Worm (Caenorhabditis elegans): ENCODE results near the gene F57F5.3.

F57F5.3 gene

ce11 chrV:12047735-12048134 is 41.3 kb upstream of the F57F5.3 start:
- TF ChIP-seq snpc-4 (GFP tag; optimal IDR thresholded peaks at IDR 0.05) (peak; percentile 78), snpc-4 (tag; optimal IDR thresholded peaks at IDR 0.05) (peak in 3 of 4 experiments; percentile 54 to 77 (median 69)), F57C9.4 (tag; optimal IDR thresholded peaks at IDR 0.05) (no peak), F57A8.1 (GFP tag; optimal IDR thresholded peaks at IDR 0.05) (no peak), snpc-1.1 (tag; optimal IDR thresholded peaks at IDR 0.05; ENCODE audit: insufficient read depth) (peak; percentile 88)

ce11 chrV:12045132-12045531 is 38.7 kb upstream of the F57F5.3 start, which contains the start of gene F10C2.5:
Gene F10C2.5, plus strand, starts transcription at chrV:12045432.
- TF ChIP-seq pbrm-1 (GFP tag; IDR thresholded peaks at IDR 0.05) (no peak), ztf-26 (tag; optimal IDR thresholded peaks at IDR 0.05) (no peak), F10E7.11 (tag; optimal IDR thresholded peaks at IDR 0.05) (no peak), ztf-22 (GFP tag; optimal IDR thresholded peaks at IDR 0.05) (no peak), rec-8 (tag; optimal IDR thresholded peaks at IDR 0.05) (no peak), rcor-1 (GFP tag; IDR thresholded peaks at IDR 0.05) (no peak), F23B12.7 (tag; optimal IDR thresholded peaks at IDR 0.05; ENCODE audit: insufficient read depth) (no peak), let-526 (GFP tag; IDR thresholded peaks at IDR 0.05) (no peak)

ce11 chrV:12040823-12041606 is 34.6 kb upstream of the F57F5.3 start, which contains the start of the genes kup-1 and F10C2.4:
Gene kup-1, minus strand, starts transcription at chrV:12040873.
Gene F10C2.4, plus strand, starts transcription at chrV:12041556.
- peak; percentile 44; the same call in 1 of the 2 replicates for TF ChIP-seq dox-1 (GFP tag; IDR thresholded peaks at IDR 0.05)
- TF ChIP-seq attf-5 (GFP tag; optimal IDR thresholded peaks at IDR 0.05): peak; percentile 86
- peak; percentile 88 for TF ChIP-seq lin-54 (GFP tag; optimal IDR thresholded peaks at IDR 0.05)
- peak; percentile 81 for TF ChIP-seq dpl-1 (GFP tag; optimal IDR thresholded peaks at IDR 0.05)
- peak; percentile 21 for TF ChIP-seq lsl-1 (GFP tag; optimal IDR thresholded peaks at IDR 0.05)
- no peak for TF ChIP-seq ceh-100 (GFP tag; IDR thresholded peaks at IDR 0.05)
- TF ChIP-seq snpc-4 (GFP tag; optimal IDR thresholded peaks at IDR 0.05): no peak
- TF ChIP-seq snpc-4 (tag; optimal IDR thresholded peaks at IDR 0.05): peak in 2 of 4 experiments; percentile 5 to 40
- TF ChIP-seq athp-1 (tag; optimal IDR thresholded peaks at IDR 0.05): peak; percentile 14
- no peak for TF ChIP-seq F49E8.2 (tag; optimal IDR thresholded peaks at IDR 0.05; ENCODE audit: insufficient read depth)
- no peak for TF ChIP-seq xnd-1 (tag; optimal IDR thresholded peaks at IDR 0.05)
- no peak for TF ChIP-seq ccch-3 (GFP tag; optimal IDR thresholded peaks at IDR 0.05)
- TF ChIP-seq lin-26 (GFP tag; IDR thresholded peaks at IDR 0.05): no peak
- peak in 1 of 3 experiments; percentile 55 for TF ChIP-seq lin-35 (GFP tag; optimal IDR thresholded peaks at IDR 0.05)
- TF ChIP-seq B0336.3 (GFP tag; IDR thresholded peaks at IDR 0.05): no peak
- no peak for TF ChIP-seq sdz-38 (tag; optimal IDR thresholded peaks at IDR 0.05)
- TF ChIP-seq madf-6 (GFP tag; IDR thresholded peaks at IDR 0.05): peak; percentile 60; the same call in 1 of the 2 replicates
- TF ChIP-seq F33H1.4 (GFP tag; IDR thresholded peaks at IDR 0.05): peak; percentile 11; the same call in 1 of the 2 replicates
- TF ChIP-seq gei-17 (GFP tag; optimal IDR thresholded peaks at IDR 0.05): no peak
- no peak for TF ChIP-seq Y56A3A.18 (GFP tag; IDR thresholded peaks at IDR 0.05)
- TF ChIP-seq T26A5.8 (tag; optimal IDR thresholded peaks at IDR 0.05): no peak
- no peak for TF ChIP-seq lin-40 (tag; optimal IDR thresholded peaks at IDR 0.05)
- peak; percentile 86 for TF ChIP-seq efl-1 (GFP tag; optimal IDR thresholded peaks at IDR 0.05)
- TF ChIP-seq egl-44 (GFP tag; IDR thresholded peaks at IDR 0.05): no peak
- peak; percentile 39 for TF ChIP-seq snpc-3.4 (tag; optimal IDR thresholded peaks at IDR 0.05)
- peak; percentile 85 for TF ChIP-seq mcd-1 (GFP tag; IDR thresholded peaks at IDR 0.05)
- no peak for TF ChIP-seq pha-4 (tag; optimal IDR thresholded peaks at IDR 0.05)
- TF ChIP-seq F39B2.1 (GFP tag; IDR thresholded peaks at IDR 0.05): no peak
